Worm (Caenorhabditis elegans) whole organism, early embryonic: Measurements from ENCODE around the gene pigg-1.

Experiments
- aly-1 ChIP-seq: sonication (generic microtip); optimal IDR thresholded peaks from 2 replicates; lab custom pipeline; 2016; ENCODE audit warnings: missing genetic modification characterization, missing compliant biosample characterization
- flt-1 ChIP-seq: fragments of 200-800 bp; sonication (Bioruptor generic); IDR thresholded peaks from 2 replicates; pipeline ENCODE4 v1.3.6; 2022; ENCODE audit warnings: missing genetic modification characterization, missing compliant biosample characterization

- TF ChIP-seq aly-1 (tag; lab: Kevin White, UChicago) = no peak
- no peak for TF ChIP-seq flt-1 (GFP tag; lab: Robert Waterston, UW)
These were observed 22.5 kb downstream of the pigg-1 start, which contains the start of gene F54C9.9 for ce11 chrII:8577509-8578099.
